Fruit fly (Drosophila melanogaster): Measurements from ENCODE around the gene Frq1.

DNA sequence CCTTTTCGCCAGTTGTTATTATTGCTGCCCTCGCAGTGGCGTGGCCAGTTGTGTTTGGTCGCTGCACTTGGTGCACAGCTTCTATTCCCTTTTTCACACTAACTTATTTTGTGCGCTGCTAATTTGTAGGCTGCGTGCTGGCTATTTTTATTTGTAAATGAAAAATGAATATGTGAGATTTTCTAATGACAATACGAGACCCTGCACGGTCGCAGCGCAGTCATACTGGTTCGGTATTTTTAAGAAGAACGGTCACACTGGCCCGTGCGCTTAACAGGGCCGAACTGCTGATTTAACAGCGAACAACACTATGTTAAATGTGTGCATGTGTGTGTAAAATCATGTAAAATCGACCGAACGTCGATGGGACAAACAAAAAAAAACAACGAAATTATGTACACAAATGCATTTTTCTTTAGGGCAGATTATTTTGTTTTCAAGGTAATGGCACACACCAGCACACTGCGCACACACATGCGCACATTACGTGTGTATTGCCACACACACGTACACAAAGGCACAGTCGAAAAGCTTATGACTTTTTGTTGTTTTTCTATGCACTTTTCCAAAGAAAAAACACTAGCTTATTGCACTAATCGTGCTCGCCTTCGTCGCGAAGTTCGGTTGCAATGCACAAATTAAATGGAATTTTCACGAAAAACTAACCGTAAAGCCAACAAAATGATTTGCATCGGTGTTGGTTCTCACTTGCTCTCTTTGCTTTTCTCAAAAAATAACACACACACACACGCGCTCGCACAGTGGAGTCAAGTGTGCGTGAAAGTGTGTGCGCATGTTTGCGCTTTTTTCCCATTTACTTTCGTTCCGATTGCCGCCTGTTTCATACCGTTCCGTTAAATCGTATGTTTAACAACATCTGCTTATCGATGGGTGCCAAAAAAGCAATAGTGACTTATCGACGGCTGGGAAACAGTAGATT lies 18.0 kb upstream of the Frq1 start, which contains the start of gene ari-1:
- TF ChIP-seq bab1 (GFP tag; optimal IDR thresholded peaks at IDR 0.05) (peak; percentile 33), ovo (GFP tag; optimal IDR thresholded peaks at IDR 0.05) (peak; percentile 26), kay (GFP tag; ENCODE audit: borderline replicate concordance) (peak; percentile 50), toe (GFP tag; optimal IDR thresholded peaks at IDR 0.05) (no peak)
